Fruit fly (Drosophila melanogaster): ENCODE measurements around the gene CG11069.
A peak's percentile ranks its signal among the peaks of the same experiment; 100 is the strongest.

CG11069 gene

dm6 chr3R:24875939-24876842 lies 18.4 kb upstream of the CG11069 start, which contains the start of gene CG3744:
TSS of gene CG3744 (minus strand) at chr3R:24876654.
- TF ChIP-seq woc (GFP tag; optimal IDR thresholded peaks at IDR 0.05), result peak; percentile 88
- no peak for TF ChIP-seq Hr78 (GFP tag; optimal IDR thresholded peaks at IDR 0.05)
- peak; percentile 70 for TF ChIP-seq N (GFP tag; optimal IDR thresholded peaks at IDR 0.05)
- TF ChIP-seq Dif (GFP tag; optimal IDR thresholded peaks at IDR 0.05; ENCODE audit: partially characterized antibody), result no peak
- TF ChIP-seq sage (GFP tag; optimal IDR thresholded peaks at IDR 0.05), result no peak
- no peak for TF ChIP-seq Jra (GFP tag; optimal IDR thresholded peaks at IDR 0.05)
- no peak for TF ChIP-seq Rel (GFP tag; optimal IDR thresholded peaks at IDR 0.05)
- TF ChIP-seq Rel (tag; optimal IDR thresholded peaks at IDR 0.05), result no peak
- TF ChIP-seq CG9705 (GFP tag; optimal IDR thresholded peaks at IDR 0.05), result peak; percentile 84
- TF ChIP-seq usp (GFP tag; optimal IDR thresholded peaks at IDR 0.05), result no peak
- TF ChIP-seq Sp1 (GFP tag; optimal IDR thresholded peaks at IDR 0.05), result peak; percentile 81
- TF ChIP-seq Vsx2 (GFP tag; optimal IDR thresholded peaks at IDR 0.05; ENCODE audit: partially characterized antibody), result no peak
- peak; percentile 61 for TF ChIP-seq OdsH (GFP tag; optimal IDR thresholded peaks at IDR 0.05)
- peak; percentile 81 for TF ChIP-seq rgr (GFP tag; optimal IDR thresholded peaks at IDR 0.05)
- peak; percentile 53 for TF ChIP-seq GATAd (GFP tag; optimal IDR thresholded peaks at IDR 0.05)
- no peak for TF ChIP-seq Abd-B (GFP tag; optimal IDR thresholded peaks at IDR 0.05)
- TF ChIP-seq CrebA (GFP tag; optimal IDR thresholded peaks at IDR 0.05; ENCODE audit: borderline replicate concordance), result no peak
- TF ChIP-seq HLH106 (tag; optimal IDR thresholded peaks at IDR 0.05), result peak; percentile 90
- TF ChIP-seq foxo (GFP tag; optimal IDR thresholded peaks at IDR 0.05), result peak in 1 of 2 experiments; percentile 87
- peak; percentile 78 for TF ChIP-seq h (GFP tag; optimal IDR thresholded peaks at IDR 0.05)
- peak; percentile 54 for TF ChIP-seq jim (GFP tag; optimal IDR thresholded peaks at IDR 0.05)
- TF ChIP-seq br (GFP tag; optimal IDR thresholded peaks at IDR 0.05), result peak; percentile 57
- peak; percentile 86 for TF ChIP-seq sv (GFP tag; optimal IDR thresholded peaks at IDR 0.05)
- TF ChIP-seq Hr83 (GFP tag; optimal IDR thresholded peaks at IDR 0.05; ENCODE audit: poor library complexity, severe bottlenecking), result peak; percentile 96
- no peak for TF ChIP-seq dl (GFP tag; optimal IDR thresholded peaks at IDR 0.05; ENCODE audit: insufficient read depth in 1 of 2, partially characterized antibody in 2 of 2)
- TF ChIP-seq dmrt93B (GFP tag; optimal IDR thresholded peaks at IDR 0.05), result peak; percentile 78
- TF ChIP-seq ey (GFP tag; optimal IDR thresholded peaks at IDR 0.05), result peak; percentile 68
- TF ChIP-seq fru (GFP tag; optimal IDR thresholded peaks at IDR 0.05), result peak; percentile 59
- TF ChIP-seq psq (GFP tag; optimal IDR thresholded peaks at IDR 0.05), result peak; percentile 72
- TF ChIP-seq Mio (GFP tag; optimal IDR thresholded peaks at IDR 0.05), result no peak

DNA sequence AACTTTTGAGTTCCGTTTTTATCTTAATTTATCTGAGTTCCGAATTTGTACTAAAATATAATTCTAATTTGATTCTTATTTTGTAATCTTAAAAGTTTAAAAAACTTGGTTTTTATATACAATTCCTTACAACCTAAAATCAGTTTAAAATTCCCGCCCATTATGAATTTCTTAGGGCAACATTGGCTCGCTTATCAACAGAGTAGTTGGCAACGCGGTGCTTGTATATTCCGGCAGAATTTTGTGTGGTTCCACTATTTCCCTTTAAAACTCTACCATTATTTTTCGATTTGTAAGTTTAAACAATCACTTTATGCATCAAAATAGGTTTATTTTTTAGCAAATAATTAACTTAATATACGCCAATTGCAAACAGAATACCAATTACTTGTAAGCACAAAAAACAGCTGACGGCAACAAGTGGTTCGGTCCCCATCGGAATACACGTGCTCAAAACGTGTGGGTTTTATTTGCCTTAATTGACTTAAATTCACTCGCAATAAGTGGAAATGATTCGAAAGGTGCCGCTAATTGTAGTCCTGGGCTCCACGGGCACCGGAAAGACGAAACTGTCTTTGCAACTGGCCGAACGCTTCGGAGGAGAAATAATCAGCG lies 17.6 kb upstream of the CG11069 start, which contains the start of the genes CG11089 and CG31381:
Gene CG11089, plus strand, starts transcription at position 203 of the 615 bp plus-strand sequence.
Gene CG31381, plus strand, starts transcription at position 203 of the 615 bp plus-strand sequence.
- TF ChIP-seq Myc (optimal IDR thresholded peaks at IDR 0.05) (peak; percentile 54), Rel (GFP tag; optimal IDR thresholded peaks at IDR 0.05) (no peak), Rel (tag; optimal IDR thresholded peaks at IDR 0.05) (peak; percentile 99), sv (GFP tag; optimal IDR thresholded peaks at IDR 0.05) (no peak)

- no peak for TF ChIP-seq Rel (GFP tag; optimal IDR thresholded peaks at IDR 0.05)
- peak; percentile 73 for TF ChIP-seq Rel (tag; optimal IDR thresholded peaks at IDR 0.05)
- no peak for TF ChIP-seq pan (optimal IDR thresholded peaks at IDR 0.05)
- no peak for TF ChIP-seq Hr78 (GFP tag; optimal IDR thresholded peaks at IDR 0.05)
- TF ChIP-seq dl (GFP tag; optimal IDR thresholded peaks at IDR 0.05; ENCODE audit: insufficient read depth in 1 of 2, partially characterized antibody in 2 of 2), result no peak
These were observed 15.9 kb upstream of the CG11069 start for dm6 chr3R:24878655-24879054.

dm6 chr3R:24886470-24886869 lies 8.1 kb upstream of the CG11069 start:
- TF ChIP-seq h (GFP tag; optimal IDR thresholded peaks at IDR 0.05), result no peak
- no peak for TF ChIP-seq dmrt93B (GFP tag; optimal IDR thresholded peaks at IDR 0.05)
- TF ChIP-seq Dif (GFP tag; optimal IDR thresholded peaks at IDR 0.05; ENCODE audit: partially characterized antibody), result no peak
- TF ChIP-seq usp (GFP tag; optimal IDR thresholded peaks at IDR 0.05), result no peak
- no peak for TF ChIP-seq fru (GFP tag; optimal IDR thresholded peaks at IDR 0.05)
- no peak for TF ChIP-seq CG9705 (GFP tag; optimal IDR thresholded peaks at IDR 0.05)
- no peak for TF ChIP-seq Myc (optimal IDR thresholded peaks at IDR 0.05)
- no peak for TF ChIP-seq dsf (GFP tag; optimal IDR thresholded peaks at IDR 0.05; ENCODE audit: borderline replicate concordance)
- no peak for TF ChIP-seq sage (GFP tag; optimal IDR thresholded peaks at IDR 0.05)
- no peak for TF ChIP-seq CrebA (GFP tag; optimal IDR thresholded peaks at IDR 0.05; ENCODE audit: borderline replicate concordance)
- TF ChIP-seq foxo (GFP tag; optimal IDR thresholded peaks at IDR 0.05), result no peak
- no peak for TF ChIP-seq brk (GFP tag; optimal IDR thresholded peaks at IDR 0.05)
- TF ChIP-seq lola (GFP tag; optimal IDR thresholded peaks at IDR 0.05), result no peak
- TF ChIP-seq jim (GFP tag; optimal IDR thresholded peaks at IDR 0.05), result no peak
- TF ChIP-seq rgr (GFP tag; optimal IDR thresholded peaks at IDR 0.05), result no peak
- TF ChIP-seq Dfd (GFP tag; optimal IDR thresholded peaks at IDR 0.05), result no peak
- no peak for TF ChIP-seq OdsH (GFP tag; optimal IDR thresholded peaks at IDR 0.05)
- no peak for TF ChIP-seq GATAd (GFP tag; optimal IDR thresholded peaks at IDR 0.05)
- TF ChIP-seq Hr83 (GFP tag; optimal IDR thresholded peaks at IDR 0.05; ENCODE audit: poor library complexity, severe bottlenecking), result no peak
- no peak for TF ChIP-seq woc (GFP tag; optimal IDR thresholded peaks at IDR 0.05)
